Worm (Caenorhabditis elegans) whole organism, midembryonic: Measurements from ENCODE around the gene C31H2.4.

Source experiments
- T22C8.4 ChIP-seq: fragments of 200-800 bp; sonication (Bioruptor generic); IDR thresholded peaks from 2 replicates; pipeline ENCODE4 v1.3.6; 2022; ENCODE audit warnings: missing genetic modification characterization, missing compliant biosample characterization
- cog-1 ChIP-seq: sonication (generic microtip); optimal IDR thresholded peaks from 2 replicates; lab custom pipeline; 2016; ENCODE audit warnings: missing genetic modification characterization, missing compliant biosample characterization
- flt-1 ChIP-seq: fragments of 200-800 bp; sonication (Bioruptor generic); IDR thresholded peaks from 2 replicates; pipeline ENCODE4 v1.3.6; 2022; ENCODE audit warnings: missing genetic modification characterization, missing compliant biosample characterization
- klf-2 ChIP-seq: fragments of 200-800 bp; sonication (Bioruptor generic); conservative IDR thresholded peaks from 2 replicates; pipeline ENCODE4 v1.3.6; 2022; ENCODE audit warnings: missing genetic modification reagents, missing genetic modification characterization, missing compliant biosample characterization
- med-1 ChIP-seq: sonication (generic microtip); optimal IDR thresholded peaks from 2 replicates; lab custom pipeline; 2017; ENCODE audit warnings: missing genetic modification characterization, mild to moderate bottlenecking, missing compliant biosample characterization, antibody characterized with exemption, missing genetic modification reagents; ENCODE audit not compliant: insufficient read depth
- ref-1 ChIP-seq: fragments of 200-800 bp; sonication (Bioruptor generic); conservative IDR thresholded peaks from 2 replicates; pipeline ENCODE4 v1.3.6; 2022; ENCODE audit warnings: missing genetic modification reagents, missing genetic modification characterization, missing compliant biosample characterization
- tab-1 ChIP-seq: fragments of 200-800 bp; sonication (Bioruptor generic); IDR thresholded peaks from 2 replicates; pipeline ENCODE4 v1.3.6; 2022; ENCODE audit warnings: missing genetic modification characterization, missing compliant biosample characterization
- ztf-23 ChIP-seq: fragments of 200-800 bp; sonication (Bioruptor generic); IDR thresholded peaks from 2 replicates; pipeline ENCODE4 v1.3.6; 2022; ENCODE audit warnings: missing genetic modification reagents, missing genetic modification characterization, missing compliant biosample characterization
- ztf-29 ChIP-seq: fragments of 200-800 bp; sonication (Bioruptor generic); IDR thresholded peaks from 2 replicates; pipeline ENCODE4 v1.3.6; 2022; ENCODE audit warnings: missing genetic modification reagents, missing genetic modification characterization, missing compliant biosample characterization

C31H2.4 gene

DNA sequence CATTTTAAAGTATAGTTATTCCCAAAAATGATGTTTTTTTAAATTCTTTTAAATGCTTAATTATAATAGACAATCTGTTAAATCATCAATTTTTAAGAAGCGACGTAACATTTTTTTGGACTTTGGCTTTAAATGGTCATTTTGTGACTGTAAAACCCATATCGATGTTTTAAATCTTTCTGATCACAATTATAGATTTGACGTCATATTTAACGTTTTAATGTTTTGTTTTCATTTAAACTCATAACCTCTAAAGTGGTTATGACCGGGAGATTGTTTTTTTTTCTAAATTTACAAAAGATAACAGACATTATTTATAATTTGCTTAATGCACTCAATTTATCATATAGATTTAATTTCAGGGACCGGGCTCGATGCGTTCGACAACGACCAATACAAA is 47.6 kb downstream of the C31H2.4 start:
- TF ChIP-seq ztf-23 (GFP tag; lab: Robert Waterston, UW) (no peak), klf-2 (GFP tag; lab: Robert Waterston, UW) (no peak), ztf-29 (GFP tag; lab: Robert Waterston, UW) (no peak)

- no peak for TF ChIP-seq ztf-23 (GFP tag; lab: Robert Waterston, UW)
- no peak for TF ChIP-seq med-1
- TF ChIP-seq tab-1 (GFP tag; lab: Robert Waterston, UW), result no peak
- TF ChIP-seq ztf-29 (GFP tag; lab: Robert Waterston, UW), result no peak
These were observed 50.3 kb downstream of the C31H2.4 start, which contains the start of gene C42D8.1 for ce11 chrX:5109130-5109529. C42D8.1 (plus strand) TSS chrX:5109506.

DNA sequence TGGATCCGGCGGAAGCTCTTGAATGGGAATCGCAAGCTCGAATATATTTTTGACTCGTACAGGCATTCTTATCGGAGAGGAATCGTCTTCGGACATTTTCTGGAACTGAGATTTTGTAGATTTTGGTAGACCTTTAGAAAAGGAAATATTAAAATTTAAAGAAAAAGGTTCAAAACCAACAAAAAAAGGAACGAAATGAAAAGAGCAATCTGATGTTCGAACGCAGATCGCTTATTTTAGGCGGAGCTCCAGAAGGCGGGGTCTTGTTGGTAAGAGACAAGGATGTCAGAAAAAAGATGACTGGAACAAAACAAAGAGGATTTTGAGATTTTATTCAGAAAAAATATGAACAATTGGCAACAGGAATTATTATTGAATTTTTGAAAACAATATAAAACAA is 52.5 kb downstream of the C31H2.4 start, which contains the start of gene C42D8.9:
Gene C42D8.9, minus strand, starts transcription at position 101 of the 400 bp plus-strand sequence.
- TF ChIP-seq ztf-29 (GFP tag; lab: Robert Waterston, UW) (no peak), ztf-23 (GFP tag; lab: Robert Waterston, UW) (no peak), cog-1 (tag; lab: Kevin White, UChicago) (no peak), ref-1 (GFP tag; lab: Robert Waterston, UW) (no peak), med-1 (no peak), flt-1 (GFP tag; lab: Robert Waterston, UW) (no peak), tab-1 (GFP tag; lab: Robert Waterston, UW) (no peak), klf-2 (GFP tag; lab: Robert Waterston, UW) (no peak), T22C8.4 (GFP tag; lab: Robert Waterston, UW) (no peak)

ce11 chrX:5106187-5106694 is 53.2 kb downstream of the C31H2.4 start:
- TF ChIP-seq ztf-23 (GFP tag; lab: Robert Waterston, UW) (no peak), cog-1 (tag; lab: Kevin White, UChicago) (no peak), ztf-29 (GFP tag; lab: Robert Waterston, UW) (no peak), med-1 (no peak), tab-1 (GFP tag; lab: Robert Waterston, UW) (no peak), T22C8.4 (GFP tag; lab: Robert Waterston, UW) (no peak), flt-1 (GFP tag; lab: Robert Waterston, UW) (no peak), klf-2 (GFP tag; lab: Robert Waterston, UW) (no peak), ref-1 (GFP tag; lab: Robert Waterston, UW) (no peak)

DNA sequence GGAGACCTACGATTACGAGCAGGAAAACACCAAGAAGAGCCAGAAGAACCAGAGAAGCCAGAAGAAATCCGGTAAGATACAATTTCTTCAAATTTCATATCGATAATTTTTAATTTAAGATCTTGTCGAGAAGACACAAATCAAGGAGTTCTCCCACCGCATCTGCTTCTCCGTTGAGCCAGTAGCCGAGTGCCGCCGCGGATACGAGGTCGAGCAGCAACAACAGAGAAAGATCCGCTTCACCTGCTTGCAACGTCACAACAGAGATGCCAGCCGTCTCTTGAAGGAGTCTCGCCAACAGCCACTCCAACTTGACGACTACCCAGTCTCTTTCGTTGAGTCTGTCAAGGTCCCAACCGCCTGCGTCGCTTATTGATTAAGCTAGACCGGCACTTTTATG is 53.8 kb downstream of the C31H2.4 start:
- TF ChIP-seq ref-1 (GFP tag; lab: Robert Waterston, UW) (no peak), cog-1 (tag; lab: Kevin White, UChicago) (no peak), ztf-23 (GFP tag; lab: Robert Waterston, UW) (no peak), med-1 (no peak), klf-2 (GFP tag; lab: Robert Waterston, UW) (no peak), T22C8.4 (GFP tag; lab: Robert Waterston, UW) (no peak), ztf-29 (GFP tag; lab: Robert Waterston, UW) (no peak), flt-1 (GFP tag; lab: Robert Waterston, UW) (no peak), tab-1 (GFP tag; lab: Robert Waterston, UW) (no peak)
